Worm (Caenorhabditis elegans): ENCODE data around the gene C41H7.9.

DNA sequence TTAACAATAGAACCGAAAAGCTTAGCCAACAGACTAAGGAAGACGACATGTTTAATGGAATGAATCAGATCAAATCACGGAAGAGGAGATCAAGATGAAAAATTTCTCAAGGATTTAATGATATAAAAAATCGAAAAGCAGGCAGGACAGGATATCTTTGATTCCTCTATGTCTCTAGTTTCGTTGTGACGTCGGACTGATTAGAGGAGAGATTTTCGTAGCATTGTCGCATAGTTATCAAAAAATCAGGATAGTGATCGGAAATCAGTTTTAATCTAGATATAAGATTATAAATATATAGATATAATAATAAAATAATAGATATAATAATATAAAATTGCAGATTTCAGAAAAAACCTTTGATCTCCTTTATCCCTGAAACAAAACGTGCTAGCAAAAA, 31.3 kb upstream of the C41H7.9 start, which contains the start of gene B0454.8:
- TF ChIP-seq him-1 (tag; optimal IDR thresholded peaks at IDR 0.05) (no peak), dao-5 (tag; optimal IDR thresholded peaks at IDR 0.05) (no peak)

All from whole organism, L4/young adult.